Worm (Caenorhabditis elegans): Measurements from ENCODE around the gene Y39B6A.3.

Y39B6A.3 gene

DNA sequence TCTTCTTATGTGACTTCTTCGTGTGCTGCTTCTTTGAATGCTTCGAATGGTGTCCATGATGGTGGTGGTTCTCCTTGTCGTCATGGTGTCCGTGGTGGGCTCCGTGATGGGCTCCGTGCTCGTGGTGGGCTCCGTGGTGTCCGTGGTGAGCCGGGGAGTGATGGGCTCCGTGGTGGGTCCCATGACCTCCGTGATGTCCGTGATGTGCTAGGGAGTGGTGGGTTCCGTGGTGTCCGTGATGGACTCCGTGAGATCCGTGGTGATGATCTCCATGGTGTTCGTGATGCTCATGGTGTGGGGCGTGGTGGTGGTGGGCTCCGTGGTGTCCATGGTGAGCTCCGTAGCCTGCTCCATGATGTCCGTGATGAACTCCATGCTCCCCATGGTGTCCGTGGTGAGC, 11.4 kb upstream of the Y39B6A.3 start:
- TF ChIP-seq set-16 (GFP tag; IDR thresholded peaks at IDR 0.05) (peak; percentile 79), dpl-1 (GFP tag; optimal IDR thresholded peaks at IDR 0.05) (no peak)

DNA sequence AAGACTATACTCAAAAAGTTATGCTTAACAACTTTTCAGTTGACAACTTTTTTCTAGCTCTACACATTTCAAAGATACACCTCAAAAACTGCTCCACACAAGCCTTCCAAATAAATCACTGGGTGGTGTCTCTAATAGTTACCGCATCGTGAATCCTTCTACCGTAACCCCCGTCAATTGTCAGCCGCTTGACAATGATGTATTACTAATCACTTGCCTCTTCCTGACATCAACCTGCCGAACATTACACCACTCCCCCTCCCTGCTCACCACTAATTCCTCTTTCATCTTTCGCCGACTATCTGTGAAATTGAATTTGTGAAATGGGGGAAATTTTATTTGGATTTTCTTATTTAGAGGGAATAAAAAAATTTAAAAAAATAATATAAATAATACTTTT, 8.1 kb downstream of the Y39B6A.3 start:
- TF ChIP-seq lin-39 (tag; optimal IDR thresholded peaks at IDR 0.05) (no peak), hmg-1.1 (GFP tag; IDR thresholded peaks at IDR 0.05) (no peak), Y5F2A.4 (GFP tag; optimal IDR thresholded peaks at IDR 0.05) (no peak), pqm-1 (tag; optimal IDR thresholded peaks at IDR 0.05) (no peak)

DNA sequence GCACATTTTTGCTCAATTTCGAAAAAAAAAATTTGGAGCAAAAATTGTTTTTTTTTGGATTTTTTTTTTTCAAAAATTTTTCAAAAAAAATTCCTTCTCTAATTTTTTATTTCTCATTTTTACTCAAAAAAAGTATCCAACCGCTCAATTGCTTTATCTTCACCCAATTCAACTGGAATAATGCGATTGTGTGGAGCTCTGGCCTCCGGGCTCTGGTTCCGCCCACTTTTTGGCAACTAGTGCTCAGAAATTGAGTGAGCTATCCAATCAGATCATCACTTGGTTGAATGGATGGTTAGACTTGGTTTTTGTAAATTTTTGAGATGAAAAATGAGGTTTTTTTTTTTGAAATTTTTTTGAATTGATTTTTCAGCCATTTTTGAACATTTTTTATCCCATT, 10.9 kb downstream of the Y39B6A.3 start:
- TF ChIP-seq jun-1 (tag; optimal IDR thresholded peaks at IDR 0.05) = no peak
- TF ChIP-seq mdl-1 (tag; optimal IDR thresholded peaks at IDR 0.05) = no peak
- no peak for TF ChIP-seq daf-8 (GFP tag; IDR thresholded peaks at IDR 0.05)
- no peak for TF ChIP-seq dmd-6 (GFP tag; IDR thresholded peaks at IDR 0.05)
- no peak for TF ChIP-seq tra-1 (GFP tag; IDR thresholded peaks at IDR 0.05)
- no peak for TF ChIP-seq ceh-82 (tag; optimal IDR thresholded peaks at IDR 0.05)
- TF ChIP-seq lin-13 (GFP tag; optimal IDR thresholded peaks at IDR 0.05) = no peak
- TF ChIP-seq zfp-2 (tag; optimal IDR thresholded peaks at IDR 0.05) = no peak
- TF ChIP-seq unc-62 (GFP tag; optimal IDR thresholded peaks at IDR 0.05 in 1 of 2) = no peak
- TF ChIP-seq unc-62 (tag; optimal IDR thresholded peaks at IDR 0.05) = no peak
- no peak for TF ChIP-seq fos-1 (tag; optimal IDR thresholded peaks at IDR 0.05)
- TF ChIP-seq php-3 (GFP tag; IDR thresholded peaks at IDR 0.05) = no peak
- TF ChIP-seq nhr-25 (tag; optimal IDR thresholded peaks at IDR 0.05; ENCODE audit: borderline replicate concordance, insufficient read depth) = no peak

DNA sequence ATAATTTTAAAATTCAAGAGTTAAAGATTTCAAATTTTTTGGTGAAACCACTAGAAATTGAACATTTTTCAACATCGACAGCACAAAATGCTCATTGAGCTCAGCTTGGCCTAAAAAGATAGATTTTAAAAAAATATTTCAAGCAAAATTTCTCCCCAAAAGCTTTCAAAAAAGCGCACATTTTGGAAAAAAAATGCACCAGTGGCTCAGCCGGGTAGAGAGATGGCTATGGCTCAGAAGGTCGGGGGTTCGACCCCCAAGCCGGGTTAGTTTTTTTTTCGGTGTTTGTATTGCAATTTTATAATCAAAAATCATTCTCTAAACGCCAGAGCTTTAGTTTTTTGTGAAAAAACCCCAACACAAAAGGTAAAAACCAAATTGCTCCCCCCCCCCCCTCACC, 12.0 kb downstream of the Y39B6A.3 start:
- TF ChIP-seq set-16 (GFP tag; IDR thresholded peaks at IDR 0.05) (0 out of 2 replicates have a peak, but pooled peaks have one; percentile 11), lin-38 (GFP tag; IDR thresholded peaks at IDR 0.05) (peak; percentile 42; the same call in 1 of the 2 replicates), duxl-1 (tag; optimal IDR thresholded peaks at IDR 0.05; ENCODE audit: poor library complexity) (no peak)

DNA sequence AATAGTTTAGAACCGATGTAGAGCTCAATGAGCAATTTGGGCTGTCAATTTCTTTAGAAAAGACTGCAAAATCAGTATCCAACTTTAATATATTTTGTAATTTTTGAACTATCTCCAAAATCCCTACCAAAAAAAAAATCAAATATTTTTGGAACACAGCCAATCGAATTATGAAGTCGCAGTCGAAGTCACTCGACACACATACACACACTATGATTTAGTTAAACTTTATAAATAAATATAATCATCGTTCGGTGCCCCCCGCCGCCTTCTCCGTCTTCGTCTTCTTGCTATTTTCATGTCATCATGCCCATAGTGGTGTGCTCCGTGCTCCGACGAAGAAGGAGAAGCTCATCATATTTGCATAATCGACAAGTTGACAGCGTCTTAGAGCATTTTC, 12.7 kb downstream of the Y39B6A.3 start:
- TF ChIP-seq lin-39 (tag; optimal IDR thresholded peaks at IDR 0.05) (no peak), tag-97 (GFP tag; IDR thresholded peaks at IDR 0.05) (no peak), nhr-25 (tag; optimal IDR thresholded peaks at IDR 0.05; ENCODE audit: borderline replicate concordance, insufficient read depth) (no peak), madf-5 (GFP tag; IDR thresholded peaks at IDR 0.05) (no peak), mxl-2 (GFP tag; conservative IDR thresholded peaks at IDR 0.05) (no peak), ztf-7 (tag; optimal IDR thresholded peaks at IDR 0.05) (no peak), hlh-30 (tag; optimal IDR thresholded peaks at IDR 0.05; ENCODE audit: insufficient read depth) (no peak), fkh-10 (GFP tag; optimal IDR thresholded peaks at IDR 0.05) (no peak), set-16 (GFP tag; IDR thresholded peaks at IDR 0.05) (no peak), daf-8 (GFP tag; IDR thresholded peaks at IDR 0.05) (no peak), gei-8 (GFP tag; optimal IDR thresholded peaks at IDR 0.05) (no peak)

DNA sequence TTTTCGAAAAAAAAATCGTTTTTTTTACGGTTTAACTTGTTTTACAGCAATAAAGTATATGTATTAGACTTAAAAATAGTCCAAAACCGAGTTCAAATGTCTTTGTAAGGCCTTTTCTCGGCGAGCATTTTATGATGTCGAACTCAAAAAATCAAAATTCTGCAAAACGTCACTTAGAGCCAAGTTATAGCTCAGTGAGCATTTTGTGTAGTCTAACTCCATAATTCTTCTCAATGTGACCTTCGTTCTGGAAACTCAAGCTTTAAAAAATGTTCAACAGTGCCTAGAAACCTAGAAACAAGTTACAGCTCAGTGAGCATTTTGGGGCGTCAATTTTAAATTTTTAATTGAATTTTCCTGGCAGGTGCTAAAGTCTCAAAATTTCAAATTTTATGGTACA, 14.1 kb downstream of the Y39B6A.3 start:
- TF ChIP-seq unc-62 (GFP tag; optimal IDR thresholded peaks at IDR 0.05 in 1 of 2) (peak in 1 of 2 experiments; percentile 90), unc-62 (tag; optimal IDR thresholded peaks at IDR 0.05) (no peak), dmd-8 (GFP tag; IDR thresholded peaks at IDR 0.05) (no peak)

DNA sequence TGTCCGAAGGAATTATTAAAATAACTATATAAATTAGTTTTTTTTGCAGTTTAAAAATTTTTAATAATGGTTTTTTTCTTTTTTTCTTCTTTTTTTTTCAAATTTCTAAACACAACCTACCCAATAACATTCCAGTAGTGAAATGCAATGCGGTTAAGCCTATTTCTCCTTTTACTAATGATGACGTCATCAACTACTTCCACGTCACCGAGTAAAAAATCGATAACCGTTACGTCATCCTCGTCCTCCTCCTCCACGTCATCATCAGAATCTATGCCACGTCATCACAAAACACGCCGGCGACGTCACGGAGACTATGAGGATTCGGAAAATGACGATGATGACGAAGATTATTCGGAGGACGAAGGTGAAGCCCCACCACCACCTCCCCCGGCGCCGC, 15.2 kb downstream of the Y39B6A.3 start, which contains the start of gene hot-2:
hot-2 (plus strand) TSS at position 134 of the 400 bp plus-strand sequence.
- no peak for TF ChIP-seq nhr-48 (tag; optimal IDR thresholded peaks at IDR 0.05)
- 0 out of 2 replicates have a peak, but pooled peaks have one; percentile 19 for TF ChIP-seq set-16 (GFP tag; IDR thresholded peaks at IDR 0.05)
